Worm (Caenorhabditis elegans) whole organism, late embryonic: ENCODE measurements around the gene T26G10.3.

Experiments
- C08G9.2 ChIP-seq: sonication (generic microtip); optimal IDR thresholded peaks from 2 replicates; lab custom pipeline; 2016; ENCODE audit warnings: mild to moderate bottlenecking, missing genetic modification characterization, moderate library complexity, missing compliant biosample characterization
- F13H6.1 ChIP-seq: sonication (generic microtip); optimal IDR thresholded peaks from 2 replicates; lab custom pipeline; 2016; ENCODE audit warnings: missing genetic modification characterization, missing compliant biosample characterization
- K09A11.1 ChIP-seq: sonication (generic microtip); optimal IDR thresholded peaks from 2 replicates; lab custom pipeline; 2017; ENCODE audit warnings: antibody characterized with exemption, mild to moderate bottlenecking, missing genetic modification characterization, missing compliant biosample characterization; ENCODE audit not compliant: insufficient read depth
- ahr-1 ChIP-seq: sonication (generic microtip); optimal IDR thresholded peaks from 2 replicates; lab custom pipeline; 2016; ENCODE audit warnings: missing genetic modification characterization, missing compliant biosample characterization
- ceh-14 ChIP-seq: sonication (generic microtip); optimal IDR thresholded peaks from 2 replicates; lab custom pipeline; 2016; ENCODE audit warnings: missing genotype, missing genetic modification characterization, missing compliant biosample characterization
- ceh-18 ChIP-seq: sonication (generic microtip); optimal IDR thresholded peaks from 2 replicates; lab custom pipeline; 2016; ENCODE audit warnings: missing genetic modification characterization, missing compliant biosample characterization
- ceh-2 ChIP-seq: sonication (generic microtip); optimal IDR thresholded peaks from 2 replicates; lab custom pipeline; 2016; ENCODE audit warnings: missing genotype, missing genetic modification characterization, missing compliant biosample characterization
- ceh-22 ChIP-seq: sonication (generic microtip); optimal IDR thresholded peaks from 2 replicates; lab custom pipeline; 2017; ENCODE audit warnings: missing biosample characterization, missing genetic modification characterization
- ceh-30 ChIP-seq: fragments of 150-350 bp; optimal IDR thresholded peaks from 2 replicates; lab custom pipeline; 2014; ENCODE audit warnings: missing biosample characterization, missing genetic modification characterization
- ceh-31 ChIP-seq: sonication (generic microtip); optimal IDR thresholded peaks from 2 replicates; lab custom pipeline; 2016; ENCODE audit warnings: missing genetic modification characterization, missing compliant biosample characterization
- ceh-34 ChIP-seq: sonication (generic microtip); optimal IDR thresholded peaks from 2 replicates; lab custom pipeline; 2016; ENCODE audit warnings: mild to moderate bottlenecking, missing genetic modification characterization, missing compliant biosample characterization
- ceh-48 ChIP-seq: sonication (generic microtip); optimal IDR thresholded peaks from 2 replicates; lab custom pipeline; 2016; ENCODE audit warnings: missing genetic modification characterization, inconsistent platforms, missing compliant biosample characterization
- dve-1 ChIP-seq: sonication (generic microtip); optimal IDR thresholded peaks from 2 replicates; lab custom pipeline; 2017; ENCODE audit warnings: antibody characterized with exemption, mild to moderate bottlenecking, missing genetic modification characterization, missing compliant biosample characterization
- ets-4 ChIP-seq: sonication (generic microtip); optimal IDR thresholded peaks from 2 replicates; lab custom pipeline; 2016; ENCODE audit warnings: missing genetic modification characterization, missing compliant biosample characterization
- fkh-10 ChIP-seq: fragments of 150-350 bp; optimal IDR thresholded peaks from 2 replicates; lab custom pipeline; 2014; ENCODE audit warnings: missing biosample characterization, missing genetic modification reagents, missing genetic modification characterization
- fkh-6 ChIP-seq: sonication (generic microtip); optimal IDR thresholded peaks from 2 replicates; lab custom pipeline; 2016; ENCODE audit warnings: missing genetic modification characterization, missing compliant biosample characterization
- hlh-15 ChIP-seq: sonication (generic microtip); optimal IDR thresholded peaks from 2 replicates; lab custom pipeline; 2016; ENCODE audit warnings: missing genetic modification characterization, missing compliant biosample characterization
- hlh-30 ChIP-seq: sonication (generic microtip); optimal IDR thresholded peaks from 2 replicates; lab custom pipeline; 2017; ENCODE audit warnings: antibody characterized with exemption, missing genetic modification characterization, missing compliant biosample characterization; ENCODE audit not compliant: insufficient read depth
- hlh-8 ChIP-seq: sonication (generic microtip); optimal IDR thresholded peaks from 2 replicates; lab custom pipeline; 2016; ENCODE audit warnings: missing genotype, missing genetic modification characterization, missing compliant biosample characterization
- lin-11 ChIP-seq: fragments of 200-800 bp; sonication (Bioruptor generic); optimal IDR thresholded peaks from 2 replicates; lab custom pipeline; 2018; ENCODE audit warnings: mild to moderate bottlenecking, missing genetic modification characterization, missing compliant biosample characterization
- madf-2 ChIP-seq: sonication (generic microtip); optimal IDR thresholded peaks from 2 replicates; lab custom pipeline; 2017; ENCODE audit warnings: missing genetic modification characterization, missing compliant biosample characterization
- mec-3 ChIP-seq: sonication (generic microtip); optimal IDR thresholded peaks from 2 replicates; lab custom pipeline; 2016; ENCODE audit warnings: borderline replicate concordance, missing genetic modification characterization, missing compliant biosample characterization
- nfya-1 ChIP-seq: sonication (generic microtip); optimal IDR thresholded peaks from 2 replicates; lab custom pipeline; 2017; ENCODE audit warnings: missing genetic modification characterization, mild to moderate bottlenecking, missing compliant biosample characterization, antibody characterized with exemption, moderate library complexity
- npax-4 ChIP-seq: sonication (generic microtip); optimal IDR thresholded peaks from 2 replicates; lab custom pipeline; 2016; ENCODE audit warnings: missing genetic modification characterization, missing compliant biosample characterization
- pax-1 ChIP-seq: fragments of 150-350 bp; optimal IDR thresholded peaks from 2 replicates; lab custom pipeline; 2014; ENCODE audit warnings: missing biosample characterization, missing genetic modification characterization
- pha-2 ChIP-seq: sonication (generic microtip); optimal IDR thresholded peaks from 2 replicates; lab custom pipeline; 2017; ENCODE audit warnings: mild to moderate bottlenecking, missing genetic modification characterization, missing compliant biosample characterization
- pqm-1 ChIP-seq: sonication (generic microtip); optimal IDR thresholded peaks from 2 replicates; lab custom pipeline; 2016; ENCODE audit warnings: missing genetic modification characterization, missing compliant biosample characterization
- pros-1 ChIP-seq: fragments of 150-350 bp; optimal IDR thresholded peaks from 2 replicates; lab custom pipeline; 2014; ENCODE audit warnings: missing biosample characterization, missing genetic modification reagents, missing genetic modification characterization
- rnt-1 ChIP-seq: sonication (generic microtip); optimal IDR thresholded peaks from 2 replicates; lab custom pipeline; 2016; ENCODE audit warnings: missing genetic modification characterization, missing compliant biosample characterization
- sdc-2 ChIP-seq: sonication (generic microtip); optimal IDR thresholded peaks from 2 replicates; lab custom pipeline; 2016; ENCODE audit warnings: missing genotype, missing genetic modification characterization, missing compliant biosample characterization
- sox-2 ChIP-seq: fragments of 200-800 bp; sonication (Bioruptor generic); IDR thresholded peaks from 2 replicates; pipeline ENCODE4 v1.3.6; 2022; ENCODE audit warnings: missing genetic modification reagents, missing genetic modification characterization, missing compliant biosample characterization
- tbx-2 ChIP-seq: sonication (generic microtip); optimal IDR thresholded peaks from 2 replicates; lab custom pipeline; 2016; ENCODE audit warnings: missing genetic modification characterization, missing compliant biosample characterization
- ttx-3 ChIP-seq: sonication (generic microtip); optimal IDR thresholded peaks from 2 replicates; lab custom pipeline; 2016; ENCODE audit warnings: missing genetic modification reagents, missing genetic modification characterization, missing compliant biosample characterization
- unc-3 ChIP-seq, 2 experiments: fragments of 200-800 bp in 1 of 2; sonication (Bioruptor generic) in 1 of 2; sonication (generic microtip) in 1 of 2; conservative IDR thresholded peaks in 1 of 2; optimal IDR thresholded peaks in 1 of 2; 2 replicates each; pipeline versions ENCODE4 v1.3.6 to Lab custom; 2016 to 2022; ENCODE audit warnings: missing compliant biosample characterization in 2 of 2, missing genetic modification characterization in 2 of 2, missing genetic modification reagents in 1 of 2
- unc-42 ChIP-seq: sonication (generic microtip); optimal IDR thresholded peaks from 2 replicates; lab custom pipeline; 2016; ENCODE audit warnings: missing genotype, missing genetic modification characterization, missing compliant biosample characterization
- unc-55 ChIP-seq: sonication (generic microtip); optimal IDR thresholded peaks from 2 replicates; lab custom pipeline; 2017; ENCODE audit warnings: missing biosample characterization, missing genetic modification reagents, missing genetic modification characterization
- ztf-16 ChIP-seq: sonication (generic microtip); optimal IDR thresholded peaks from 2 replicates; lab custom pipeline; 2017; ENCODE audit warnings: missing genetic modification characterization, missing compliant biosample characterization

T26G10.3 gene

ce11 chrIII:9449831-9450230 lies 36.6 kb upstream of the T26G10.3 start, which contains the start of gene F54C8.6:
TSS of gene F54C8.6 (minus strand) at chrIII:9449931.
- TF ChIP-seq madf-2 (tag; lab: Kevin White, UChicago), result no peak
- no peak for TF ChIP-seq hlh-15 (tag; lab: Kevin White, UChicago)
- no peak for TF ChIP-seq npax-4 (tag; lab: Kevin White, UChicago)
- no peak for TF ChIP-seq F13H6.1 (tag; lab: Kevin White, UChicago)
- TF ChIP-seq lin-11 (tag; lab: Kevin White, UChicago), result no peak
- no peak for TF ChIP-seq tbx-2 (tag; lab: Kevin White, UChicago)
- TF ChIP-seq pqm-1 (tag; lab: Kevin White, UChicago), result no peak
- no peak for TF ChIP-seq C08G9.2 (tag; lab: Kevin White, UChicago)
- no peak for TF ChIP-seq ceh-2 (tag; lab: Kevin White, UChicago)
- TF ChIP-seq pax-1, result no peak
- no peak for TF ChIP-seq ceh-18 (tag; lab: Kevin White, UChicago)

ce11 chrIII:9443417-9444027 lies 30.3 kb upstream of the T26G10.3 start, which contains the start of gene pir-2:
TSS of gene pir-2 (minus strand) at chrIII:9443634.
- TF ChIP-seq unc-55 (GFP tag; lab: Kevin White, UChicago) (peak; percentile 65), unc-42 (peak; percentile 64), ceh-30 (peak; percentile 64), ceh-34 (tag; lab: Kevin White, UChicago) (peak; percentile 75), C08G9.2 (tag; lab: Kevin White, UChicago) (no peak), fkh-10 (GFP tag; lab: Kevin White, UChicago) (no peak), sox-2 (GFP tag; lab: Robert Waterston, UW) (peak; percentile 26; the same call in 1 of the 2 replicates), dve-1 (tag; lab: Kevin White, UChicago) (peak; percentile 78), ztf-16 (tag; lab: Kevin White, UChicago) (no peak), K09A11.1 (tag; lab: Kevin White, UChicago) (peak; percentile 51), ttx-3 (no peak), npax-4 (tag; lab: Kevin White, UChicago) (no peak), hlh-8 (tag; lab: Kevin White, UChicago) (peak; percentile 60), rnt-1 (tag; lab: Kevin White, UChicago) (peak; percentile 64), ceh-14 (tag; lab: Kevin White, UChicago) (no peak), ceh-48 (tag; lab: Kevin White, UChicago) (peak; percentile 99), pha-2 (peak; percentile 21), ceh-2 (tag; lab: Kevin White, UChicago) (peak; percentile 1), ceh-18 (tag; lab: Kevin White, UChicago) (peak; percentile 67), unc-3 (GFP tag; conservative IDR thresholded peaks at IDR 0.05; lab: Robert Waterston, UW) (peak; percentile 38; the same call in 1 of the 2 replicates), unc-3 (tag; optimal IDR thresholded peaks at IDR 0.05; lab: Kevin White, UChicago) (no peak), ets-4 (peak; percentile 19), mec-3 (tag; lab: Kevin White, UChicago) (no peak), ceh-31 (tag; lab: Kevin White, UChicago) (peak; percentile 77), madf-2 (tag; lab: Kevin White, UChicago) (peak; percentile 35), fkh-6 (tag; lab: Kevin White, UChicago) (no peak), ahr-1 (tag; lab: Kevin White, UChicago) (no peak), pax-1 (peak; percentile 52), pros-1 (tag; lab: Kevin White, UChicago) (peak; percentile 21), tbx-2 (tag; lab: Kevin White, UChicago) (peak; percentile 82), ceh-22 (tag; lab: Kevin White, UChicago) (no peak), sdc-2 (tag; lab: Kevin White, UChicago) (no peak), hlh-30 (tag; lab: Kevin White, UChicago) (peak; percentile 72), nfya-1 (tag; lab: Kevin White, UChicago) (peak; percentile 92)
